Worm (Caenorhabditis elegans) whole organism, L2 larva: ENCODE data around the gene F59B10.6.

Experiments
- C34F6.9 ChIP-seq: fragments of 150-350 bp; optimal IDR thresholded peaks from 2 replicates; lab custom pipeline; 2014; ENCODE audit warnings: missing biosample characterization, missing genetic modification characterization
- F13H6.1 ChIP-seq: sonication (generic microtip); optimal IDR thresholded peaks from 2 replicates; lab custom pipeline; 2016; ENCODE audit warnings: missing genetic modification characterization, missing compliant biosample characterization
- Y55F3AM.14 ChIP-seq: fragments of 200-800 bp; sonication (Bioruptor generic); optimal IDR thresholded peaks from 2 replicates; lab custom pipeline; 2018; ENCODE audit warnings: mild to moderate bottlenecking, missing genetic modification characterization, missing compliant biosample characterization
- ZK546.5 ChIP-seq: sonication (generic microtip); optimal IDR thresholded peaks from 2 replicates; lab custom pipeline; 2017; ENCODE audit warnings: missing biosample characterization, missing genetic modification characterization
- aly-2 ChIP-seq: fragments of 150-350 bp; optimal IDR thresholded peaks from 2 replicates; lab custom pipeline; 2014; ENCODE audit warnings: missing biosample characterization, missing genetic modification characterization
- ama-1 ChIP-seq: fragments of 150-350 bp; optimal IDR thresholded peaks from 2 replicates; lab custom pipeline; 2018; ENCODE audit warnings: inconsistent platforms
- blmp-1 ChIP-seq: sonication (generic microtip); optimal IDR thresholded peaks from 2 replicates; lab custom pipeline; 2017; ENCODE audit warnings: missing genetic modification characterization, mild to moderate bottlenecking, missing compliant biosample characterization, antibody characterized with exemption, moderate library complexity; ENCODE audit not compliant: insufficient read depth
- ceh-16 ChIP-seq: fragments of 150-350 bp; optimal IDR thresholded peaks from 2 replicates; lab custom pipeline; 2014; ENCODE audit warnings: missing biosample characterization, missing genetic modification characterization
- ceh-82 ChIP-seq: fragments of 150-350 bp; optimal IDR thresholded peaks from 2 replicates; lab custom pipeline; 2014; ENCODE audit warnings: missing biosample characterization, missing genetic modification characterization
- crh-2 ChIP-seq: sonication (generic microtip); optimal IDR thresholded peaks from 2 replicates; lab custom pipeline; 2017; ENCODE audit warnings: missing biosample characterization, missing genetic modification characterization
- dmd-4 ChIP-seq: sonication (generic microtip); optimal IDR thresholded peaks from 2 replicates; lab custom pipeline; 2017; ENCODE audit warnings: missing biosample characterization, missing genetic modification characterization
- egl-27 ChIP-seq: sonication (generic microtip); optimal IDR thresholded peaks from 3 replicates; lab custom pipeline; 2017; ENCODE audit warnings: missing biosample characterization, missing genetic modification reagents, missing genetic modification characterization
- elt-1 ChIP-seq: fragments of 150-350 bp; optimal IDR thresholded peaks from 2 replicates; lab custom pipeline; 2014; ENCODE audit warnings: missing biosample characterization, missing genetic modification characterization
- elt-3 ChIP-seq: sonication (generic microtip); optimal IDR thresholded peaks from 2 replicates; lab custom pipeline; 2017; ENCODE audit warnings: missing biosample characterization, missing genetic modification characterization
- fos-1 ChIP-seq: fragments of 150-350 bp; optimal IDR thresholded peaks from 2 replicates; lab custom pipeline; 2014; ENCODE audit warnings: missing biosample characterization, missing genetic modification characterization
- gmeb-1 ChIP-seq: fragments of 150-350 bp; optimal IDR thresholded peaks from 2 replicates; lab custom pipeline; 2014; ENCODE audit warnings: missing biosample characterization, missing genetic modification characterization
- lin-11 ChIP-seq: fragments of 150-350 bp; sonication (generic microtip); optimal IDR thresholded peaks from 2 replicates; lab custom pipeline; 2014; ENCODE audit warnings: missing biosample characterization, missing genetic modification characterization, inconsistent platforms, mixed read lengths
- lsy-2 ChIP-seq, 2 experiments: fragments of 150-350 bp in 1 of 2; sonication (generic microtip) in 1 of 2; optimal IDR thresholded peaks; 2 replicates each; lab custom pipeline; 2014 to 2017; ENCODE audit warnings: missing biosample characterization in 2 of 2, missing genetic modification characterization in 2 of 2
- mab-5 ChIP-seq: fragments of 150-350 bp; optimal IDR thresholded peaks from 2 replicates; lab custom pipeline; 2014; ENCODE audit warnings: missing biosample characterization, missing genetic modification characterization
- mbf-1 ChIP-seq: sonication (generic microtip); optimal IDR thresholded peaks from 2 replicates; lab custom pipeline; 2017; ENCODE audit warnings: missing biosample characterization, missing genetic modification characterization
- mdl-1 ChIP-seq, 2 experiments: fragments of 150-350 bp in 1 of 2; sonication (generic microtip) in 1 of 2; optimal IDR thresholded peaks; 2 replicates each; lab custom pipeline; 2017; ENCODE audit warnings: missing biosample characterization in 2 of 2, missing genetic modification characterization in 2 of 2
- nhr-10 ChIP-seq: sonication (generic microtip); optimal IDR thresholded peaks from 2 replicates; lab custom pipeline; 2017; ENCODE audit warnings: missing biosample characterization, missing genetic modification characterization
- nhr-11 ChIP-seq: fragments of 150-350 bp; optimal IDR thresholded peaks from 2 replicates; lab custom pipeline; 2014; ENCODE audit warnings: missing biosample characterization, missing genetic modification characterization
- nhr-12 ChIP-seq: fragments of 150-350 bp; optimal IDR thresholded peaks from 2 replicates; lab custom pipeline; 2014; ENCODE audit warnings: missing biosample characterization, missing genetic modification characterization
- nhr-129 ChIP-seq: fragments of 150-350 bp; optimal IDR thresholded peaks from 2 replicates; lab custom pipeline; 2014; ENCODE audit warnings: missing biosample characterization, missing genetic modification characterization
- nhr-237 ChIP-seq: fragments of 150-350 bp; optimal IDR thresholded peaks from 2 replicates; lab custom pipeline; 2014; ENCODE audit warnings: missing biosample characterization, missing genetic modification characterization
- nhr-25 ChIP-seq: fragments of 150-350 bp; sonication (generic microtip); optimal IDR thresholded peaks from 3 replicates; lab custom pipeline; 2014; ENCODE audit warnings: missing biosample characterization, missing genetic modification characterization
- nhr-6 ChIP-seq: fragments of 150-350 bp; optimal IDR thresholded peaks from 2 replicates; lab custom pipeline; 2014; ENCODE audit warnings: missing biosample characterization, missing genetic modification characterization
- nhr-77 ChIP-seq: fragments of 150-350 bp; optimal IDR thresholded peaks from 2 replicates; lab custom pipeline; 2014; ENCODE audit warnings: missing biosample characterization, missing genetic modification characterization
- peb-1 ChIP-seq: fragments of 150-350 bp; optimal IDR thresholded peaks from 2 replicates; lab custom pipeline; 2014; ENCODE audit warnings: missing biosample characterization, missing genetic modification characterization
- sem-4 ChIP-seq: fragments of 150-350 bp; optimal IDR thresholded peaks from 2 replicates; lab custom pipeline; 2014; ENCODE audit warnings: missing biosample characterization, missing genetic modification reagents, missing genetic modification characterization
- skn-1 ChIP-seq: sonication (generic microtip); optimal IDR thresholded peaks from 2 replicates; lab custom pipeline; 2017; ENCODE audit warnings: missing biosample characterization, missing genetic modification characterization
- sma-3 ChIP-seq: sonication (generic microtip); optimal IDR thresholded peaks from 2 replicates; lab custom pipeline; 2016; ENCODE audit warnings: missing genetic modification reagents, missing genetic modification characterization, missing compliant biosample characterization
- sma-9 ChIP-seq, 2 experiments: fragments of 150-350 bp in 1 of 2; sonication (generic microtip) in 1 of 2; optimal IDR thresholded peaks; 2 replicates each; lab custom pipeline; 2014 to 2016; ENCODE audit warnings: missing genetic modification characterization in 2 of 2, mild to moderate bottlenecking in 1 of 2, missing biosample characterization in 1 of 2, missing compliant biosample characterization in 1 of 2, missing genetic modification reagents in 1 of 2, moderate library complexity in 1 of 2
- snpc-4 ChIP-seq: fragments of 150-350 bp; optimal IDR thresholded peaks from 2 replicates; lab custom pipeline; 2014; ENCODE audit warnings: missing biosample characterization, missing genetic modification characterization
- unc-39 ChIP-seq: fragments of 150-350 bp; optimal IDR thresholded peaks from 2 replicates; lab custom pipeline; 2014; ENCODE audit warnings: missing biosample characterization, missing genetic modification characterization
- unc-55 ChIP-seq: fragments of 150-350 bp; sonication (generic microtip); optimal IDR thresholded peaks from 3 replicates; lab custom pipeline; 2014; ENCODE audit warnings: missing biosample characterization, missing genetic modification reagents, missing genetic modification characterization
- unc-62 ChIP-seq: fragments of 150-350 bp; optimal IDR thresholded peaks from 2 replicates; lab custom pipeline; 2014; ENCODE audit warnings: missing biosample characterization, missing genetic modification reagents, missing genetic modification characterization
- zag-1 ChIP-seq: fragments of 150-350 bp; optimal IDR thresholded peaks from 2 replicates; lab custom pipeline; 2014; ENCODE audit warnings: missing biosample characterization, missing genetic modification characterization
- ztf-1 ChIP-seq: fragments of 200-800 bp; sonication (Bioruptor generic); conservative IDR thresholded peaks from 2 replicates; pipeline ENCODE4 v1.3.6; 2022; ENCODE audit warnings: missing genetic modification characterization, missing compliant biosample characterization
- ztf-11 ChIP-seq: sonication (generic microtip); optimal IDR thresholded peaks from 2 replicates; lab custom pipeline; 2017; ENCODE audit warnings: missing biosample characterization, missing genetic modification characterization
- ztf-4 ChIP-seq: fragments of 150-350 bp; optimal IDR thresholded peaks from 2 replicates; lab custom pipeline; 2014; ENCODE audit warnings: missing biosample characterization, missing genetic modification characterization

Gene F59B10.6

DNA sequence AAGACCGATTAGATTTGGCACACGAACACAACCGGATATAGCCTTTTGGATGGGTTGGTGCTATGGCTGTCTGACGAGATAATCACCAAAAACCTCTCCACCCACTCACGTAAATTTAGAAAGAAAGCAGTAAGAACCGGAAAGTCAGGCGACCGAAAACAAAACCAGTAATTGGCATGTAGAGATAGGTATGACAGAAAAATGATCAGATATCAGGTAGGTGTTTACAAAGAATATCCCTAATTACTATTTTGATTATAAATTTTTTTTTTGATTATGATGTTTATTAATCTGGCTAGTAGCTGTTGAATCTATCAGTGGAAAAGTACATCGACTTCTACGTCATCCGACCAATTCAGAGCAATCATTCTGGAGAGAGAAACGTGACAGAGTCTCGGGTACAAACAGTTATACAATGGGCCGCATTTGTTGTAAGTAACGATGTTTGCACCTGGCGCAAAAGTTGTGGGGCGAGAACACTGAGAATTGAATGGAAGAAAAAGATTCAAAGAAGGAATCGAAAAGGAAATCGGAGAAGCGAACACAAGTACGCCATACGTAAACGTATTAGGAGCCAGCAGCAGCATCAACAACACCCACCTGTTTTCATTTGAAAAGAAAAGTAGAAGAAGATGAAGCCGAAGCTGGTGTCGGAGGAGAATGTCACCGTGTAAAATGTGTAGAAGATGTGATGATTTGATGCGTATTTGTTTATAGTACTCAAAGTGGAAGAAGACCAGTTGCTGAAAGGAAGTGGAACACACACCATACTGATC lies 26.8 kb upstream of the F59B10.6 start:
- TF ChIP-seq unc-39 (tag; lab: Kevin White, UChicago) (no peak), mbf-1 (no peak), nhr-129 (tag; lab: Kevin White, UChicago) (peak; percentile 4), sma-9 (GFP tag; optimal IDR thresholded peaks at IDR 0.05; lab: Kevin White, UChicago) (peak; percentile 27), sma-9 (tag; optimal IDR thresholded peaks at IDR 0.05; lab: Kevin White, UChicago) (no peak), lsy-2 (tag; optimal IDR thresholded peaks at IDR 0.05; lab: Kevin White, UChicago) (peak in 1 of 2 experiments; percentile 32), ztf-1 (no peak), ama-1 (lab: Kevin White, UChicago) (no peak), sem-4 (tag; lab: Kevin White, UChicago) (no peak), crh-2 (tag; lab: Kevin White, UChicago) (no peak), nhr-11 (tag; lab: Kevin White, UChicago) (peak; percentile 47), nhr-25 (tag; lab: Kevin White, UChicago) (peak; percentile 58), nhr-10 (no peak), F13H6.1 (tag; lab: Kevin White, UChicago) (peak; percentile 21), peb-1 (tag; lab: Kevin White, UChicago) (no peak), unc-62 (no peak)

DNA sequence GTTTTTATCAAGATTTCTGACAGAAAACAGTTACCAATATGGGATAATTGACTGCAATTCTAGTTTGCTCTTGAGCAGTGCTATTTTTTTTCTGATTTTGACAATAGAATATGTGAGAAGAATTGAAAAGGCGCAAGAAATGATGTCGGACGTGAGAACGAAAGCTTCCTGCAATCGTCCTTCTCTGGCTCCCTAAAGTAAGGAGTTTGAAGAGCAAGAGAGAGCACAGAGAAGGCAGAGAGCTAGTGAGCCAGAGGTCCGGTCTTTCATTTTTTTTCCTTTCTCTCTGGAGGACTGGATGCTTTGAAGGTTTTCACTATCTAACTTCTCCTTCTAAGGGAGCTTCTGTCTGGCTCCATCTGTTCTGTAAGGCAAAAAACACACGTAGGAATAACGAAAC lies 25.9 kb upstream of the F59B10.6 start:
- TF ChIP-seq mdl-1 (tag; optimal IDR thresholded peaks at IDR 0.05; lab: Kevin White, UChicago) (peak in 1 of 2 experiments; percentile 19), peb-1 (tag; lab: Kevin White, UChicago) (no peak), zag-1 (tag; lab: Kevin White, UChicago) (peak; percentile 4), gmeb-1 (tag; lab: Kevin White, UChicago) (no peak), dmd-4 (tag; lab: Kevin White, UChicago) (no peak), crh-2 (tag; lab: Kevin White, UChicago) (peak; percentile 6), unc-39 (tag; lab: Kevin White, UChicago) (no peak), nhr-129 (tag; lab: Kevin White, UChicago) (peak; percentile 44), lin-11 (tag; lab: Kevin White, UChicago) (peak; percentile 31), egl-27 (no peak)

DNA sequence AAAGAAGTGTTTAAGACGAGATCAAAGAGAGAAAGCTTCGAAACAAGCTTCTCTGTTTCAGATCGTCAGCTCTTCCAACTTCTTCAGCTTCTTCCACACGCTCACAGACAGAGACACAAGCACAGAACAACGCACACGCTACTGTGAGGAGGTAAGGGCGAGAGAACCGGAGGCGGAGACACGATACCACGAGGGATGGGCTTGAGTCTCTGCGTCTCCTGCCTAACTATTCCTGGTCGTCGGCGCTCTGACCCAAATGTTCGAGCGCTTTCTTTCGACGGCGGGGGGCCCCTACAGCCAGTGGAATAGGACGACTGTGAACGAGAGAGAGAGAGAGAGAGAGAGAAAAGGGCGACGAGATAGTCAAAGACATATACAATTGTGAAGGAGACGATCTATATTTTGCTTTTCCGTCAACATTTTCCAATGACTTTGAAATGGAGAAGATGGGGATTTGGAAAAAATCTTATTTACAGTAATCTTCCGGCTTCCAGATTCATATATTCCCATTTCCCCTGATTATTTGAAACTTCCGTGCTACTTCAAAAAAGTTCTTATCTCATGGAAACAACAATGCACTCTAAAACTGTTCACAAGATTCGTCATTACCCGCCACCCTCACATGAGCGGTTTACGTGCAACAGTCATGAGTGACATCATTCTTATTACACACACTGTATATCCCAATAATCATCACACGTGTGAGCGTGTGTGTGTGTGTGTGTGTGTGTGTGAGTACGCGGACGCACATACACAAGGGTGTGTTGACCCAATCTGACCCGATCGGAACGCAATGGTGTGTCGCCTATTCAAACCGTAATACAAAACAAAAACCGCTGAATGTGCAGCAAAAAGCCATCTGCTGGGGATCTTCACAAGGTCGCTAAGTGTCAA lies 24.8 kb upstream of the F59B10.6 start:
- TF ChIP-seq ceh-82 (peak; percentile 56), ama-1 (lab: Kevin White, UChicago) (peak; percentile 95), Y55F3AM.14 (GFP tag; lab: Kevin White, UChicago) (peak; percentile 57), C34F6.9 (tag; lab: Kevin White, UChicago) (peak; percentile 90), lin-11 (tag; lab: Kevin White, UChicago) (peak; percentile 93), gmeb-1 (tag; lab: Kevin White, UChicago) (peak; percentile 64), ztf-11 (tag; lab: Kevin White, UChicago) (no peak), zag-1 (tag; lab: Kevin White, UChicago) (peak; percentile 88), nhr-6 (tag; lab: Kevin White, UChicago) (peak; percentile 29), elt-3 (tag; lab: Kevin White, UChicago) (no peak), mdl-1 (tag; optimal IDR thresholded peaks at IDR 0.05; lab: Kevin White, UChicago) (peak; percentile 93), aly-2 (tag; lab: Kevin White, UChicago) (no peak), sem-4 (tag; lab: Kevin White, UChicago) (peak; percentile 91), sma-3 (GFP tag; lab: Kevin White, UChicago) (peak; percentile 61), ZK546.5 (no peak), nhr-12 (tag; lab: Kevin White, UChicago) (no peak), unc-55 (GFP tag; lab: Kevin White, UChicago) (peak; percentile 84), blmp-1 (tag; lab: Kevin White, UChicago) (peak; percentile 50), nhr-11 (tag; lab: Kevin White, UChicago) (peak; percentile 40), snpc-4 (tag; lab: Kevin White, UChicago) (no peak), elt-1 (tag; lab: Kevin White, UChicago) (no peak), nhr-77 (tag; lab: Kevin White, UChicago) (no peak), nhr-10 (no peak), nhr-237 (no peak), nhr-25 (tag; lab: Kevin White, UChicago) (peak; percentile 83), egl-27 (peak; percentile 89), fos-1 (tag; lab: Kevin White, UChicago) (peak; percentile 58), F13H6.1 (tag; lab: Kevin White, UChicago) (peak; percentile 89), ztf-4 (tag; lab: Kevin White, UChicago) (peak; percentile 78), unc-39 (tag; lab: Kevin White, UChicago) (no peak), ceh-16 (tag; lab: Kevin White, UChicago) (peak; percentile 80), peb-1 (tag; lab: Kevin White, UChicago) (peak; percentile 58), ztf-1 (no peak), skn-1 (tag; lab: Kevin White, UChicago) (no peak), mbf-1 (no peak), crh-2 (tag; lab: Kevin White, UChicago) (peak; percentile 71), nhr-129 (tag; lab: Kevin White, UChicago) (peak; percentile 92), unc-62 (no peak), mab-5 (peak; percentile 82)
